Worm (Caenorhabditis elegans) whole organism, mixed stage, embryonic: ENCODE results near the gene nspg-13.

ENCODE experiments used
- M03D4.4 ChIP-seq: sonication (generic microtip); optimal IDR thresholded peaks from 2 replicates; lab custom pipeline; 2017; ENCODE audit warnings: mild to moderate bottlenecking, missing genetic modification characterization, missing compliant biosample characterization
- blmp-1 ChIP-seq: fragments of 150-350 bp; optimal IDR thresholded peaks from 2 replicates; lab custom pipeline; 2014; ENCODE audit warnings: missing biosample characterization, missing genetic modification characterization
- ceh-43 ChIP-seq: fragments of 200-800 bp; sonication (Bioruptor generic); optimal IDR thresholded peaks from 2 replicates; lab custom pipeline; 2018; ENCODE audit warnings: mild to moderate bottlenecking, missing genetic modification characterization, moderate library complexity, missing compliant biosample characterization
- ceh-83 ChIP-seq: fragments of 200-800 bp; sonication (Bioruptor generic); optimal IDR thresholded peaks from 2 replicates; lab custom pipeline; 2018; ENCODE audit warnings: mild to moderate bottlenecking, missing genetic modification characterization, missing compliant biosample characterization
- ces-1 ChIP-seq: fragments of 150-350 bp; optimal IDR thresholded peaks from 2 replicates; lab custom pipeline; 2014; ENCODE audit warnings: missing biosample characterization, missing genetic modification reagents, missing genetic modification characterization
- cnd-1 ChIP-seq: fragments of 200-800 bp; sonication (Bioruptor generic); optimal IDR thresholded peaks from 2 replicates; lab custom pipeline; 2018; ENCODE audit warnings: mild to moderate bottlenecking, missing genetic modification characterization, missing compliant biosample characterization
- drap-1 ChIP-seq: fragments of 200-800 bp; sonication (Bioruptor generic); optimal IDR thresholded peaks from 3 replicates; lab custom pipeline; 2018; ENCODE audit warnings: mild to moderate bottlenecking, missing genetic modification characterization, missing compliant biosample characterization
- flh-1 ChIP-seq: fragments of 200-800 bp; sonication (Bioruptor generic); optimal IDR thresholded peaks from 2 replicates; lab custom pipeline; 2018; ENCODE audit warnings: mild to moderate bottlenecking, missing genetic modification characterization, moderate library complexity, missing compliant biosample characterization
- ham-2 ChIP-seq: fragments of 200-800 bp; sonication (Bioruptor generic); optimal IDR thresholded peaks from 2 replicates; lab custom pipeline; 2018; ENCODE audit warnings: mild to moderate bottlenecking, missing genetic modification characterization, missing compliant biosample characterization
- hlh-1 ChIP-seq: fragments of 150-350 bp; optimal IDR thresholded peaks from 2 replicates; lab custom pipeline; 2014; ENCODE audit warnings: missing biosample characterization, missing genetic modification reagents, missing genetic modification characterization
- lin-13 ChIP-seq: fragments of 150-350 bp; optimal IDR thresholded peaks from 2 replicates; lab custom pipeline; 2014; ENCODE audit warnings: missing biosample characterization, missing genetic modification characterization
- mab-5 ChIP-seq: fragments of 150-350 bp; optimal IDR thresholded peaks from 2 replicates; lab custom pipeline; 2014; ENCODE audit warnings: missing biosample characterization, missing genetic modification characterization
- mep-1 ChIP-seq: fragments of 150-350 bp; optimal IDR thresholded peaks from 2 replicates; lab custom pipeline; 2017; ENCODE audit warnings: missing biosample characterization, missing genetic modification reagents, missing genetic modification characterization, inconsistent platforms
- pha-4 ChIP-seq: fragments of 150-350 bp; optimal IDR thresholded peaks from 2 replicates; lab custom pipeline; 2018; ENCODE audit warnings: missing biosample characterization, missing genetic modification reagents, missing genetic modification characterization
- snpc-4 ChIP-seq: fragments of 150-350 bp; optimal IDR thresholded peaks from 2 replicates; lab custom pipeline; 2014; ENCODE audit warnings: missing biosample characterization, missing genetic modification characterization
- tbx-8 ChIP-seq: fragments of 200-800 bp; sonication (Bioruptor generic); optimal IDR thresholded peaks from 2 replicates; lab custom pipeline; 2018; ENCODE audit warnings: mild to moderate bottlenecking, missing genetic modification characterization, moderate library complexity, missing compliant biosample characterization
- unc-39 ChIP-seq: fragments of 150-350 bp; optimal IDR thresholded peaks from 2 replicates; lab custom pipeline; 2014; ENCODE audit warnings: missing biosample characterization, missing genetic modification characterization
- unc-62 ChIP-seq: fragments of 150-350 bp; optimal IDR thresholded peaks from 2 replicates; lab custom pipeline; 2014; ENCODE audit warnings: missing biosample characterization, missing genetic modification reagents, missing genetic modification characterization
- zip-8 ChIP-seq: fragments of 150-350 bp; optimal IDR thresholded peaks from 2 replicates; lab custom pipeline; 2014; ENCODE audit warnings: missing biosample characterization, missing genetic modification characterization
- ztf-11 ChIP-seq: fragments of 150-350 bp; optimal IDR thresholded peaks from 2 replicates; lab custom pipeline; 2014; ENCODE audit warnings: missing biosample characterization, missing genetic modification characterization

The nspg-13 gene

ce11 chrX:5297942-5298611 is 43.1 kb downstream of the nspg-13 start, which contains the start of gene ift-81:
TSS of gene ift-81 (plus strand) at chrX:5298561.
- TF ChIP-seq ces-1 (GFP tag; lab: Kevin White, UChicago) (peak; percentile 12), lin-13 (tag; lab: Kevin White, UChicago) (peak; percentile 5), drap-1 (GFP tag; lab: Kevin White, UChicago) (no peak), ceh-43 (GFP tag; lab: Kevin White, UChicago) (no peak), mep-1 (tag; lab: Kevin White, UChicago) (peak; percentile 29), blmp-1 (no peak), ham-2 (GFP tag; lab: Kevin White, UChicago) (no peak), hlh-1 (tag; lab: Kevin White, UChicago) (peak; percentile 46)

DNA sequence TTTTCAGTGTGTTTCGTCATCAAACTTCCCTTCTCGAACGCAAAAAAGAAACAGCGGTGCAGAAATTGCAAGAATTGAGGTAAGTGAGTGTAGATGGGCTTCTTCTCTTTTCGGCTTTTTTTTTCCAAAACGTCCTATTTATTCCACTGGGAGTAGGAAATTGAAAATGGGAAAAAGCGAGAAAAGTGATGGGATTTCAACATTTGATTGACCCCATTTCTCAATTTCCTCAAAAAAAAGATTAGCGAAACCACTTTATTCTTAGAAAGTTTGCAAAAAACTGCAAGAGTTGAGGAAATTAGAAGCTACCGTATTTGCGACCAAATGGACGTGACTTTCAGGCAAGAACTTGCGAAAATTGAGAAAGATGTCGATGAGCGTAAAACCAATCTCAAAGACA is 48.5 kb downstream of the nspg-13 start, which contains the start of gene ags-3:
ags-3 (minus strand) TSS at position 101 of the 400 bp plus-strand sequence.
- TF ChIP-seq tbx-8 (GFP tag; lab: Kevin White, UChicago) (no peak), snpc-4 (tag; lab: Kevin White, UChicago) (no peak), zip-8 (no peak), ceh-83 (GFP tag; lab: Kevin White, UChicago) (no peak), M03D4.4 (tag; lab: Kevin White, UChicago) (no peak), unc-62 (GFP tag; lab: Kevin White, UChicago) (no peak), mab-5 (tag; lab: Kevin White, UChicago) (no peak), ham-2 (GFP tag; lab: Kevin White, UChicago) (no peak), ztf-11 (no peak), blmp-1 (no peak), drap-1 (GFP tag; lab: Kevin White, UChicago) (no peak), unc-39 (no peak), flh-1 (no peak), pha-4 (tag; lab: Kevin White, UChicago) (no peak), cnd-1 (tag; lab: Kevin White, UChicago) (no peak)
